Worm (Caenorhabditis elegans) whole organism, L2 larva: ENCODE data around the gene F54F12.1.

Source experiments
- ceh-82 ChIP-seq: fragments of 150-350 bp; optimal IDR thresholded peaks from 2 replicates; lab custom pipeline; 2014; ENCODE audit warnings: missing biosample characterization, missing genetic modification characterization
- ztf-1 ChIP-seq: fragments of 200-800 bp; sonication (Bioruptor generic); conservative IDR thresholded peaks from 2 replicates; pipeline ENCODE4 v1.3.6; 2022; ENCODE audit warnings: missing genetic modification characterization, missing compliant biosample characterization

DNA sequence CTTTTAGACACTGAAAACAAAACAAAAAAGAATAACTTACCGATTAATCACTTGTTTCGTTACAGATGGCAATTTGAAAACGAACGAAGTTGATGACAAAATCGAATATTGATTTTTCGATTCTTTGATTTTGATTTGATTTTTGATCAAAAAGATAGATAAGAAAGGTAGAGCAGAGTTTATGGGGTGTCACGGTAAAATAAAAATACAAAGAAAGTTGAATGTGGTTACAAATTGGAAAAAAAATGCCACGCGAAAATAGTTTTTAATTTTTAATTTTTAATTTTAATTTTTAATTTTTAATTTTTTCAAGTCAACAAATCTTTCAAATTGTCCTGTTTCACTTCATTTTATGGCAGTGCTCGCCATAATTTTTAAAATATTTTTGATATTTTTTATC is at the start of gene F54F12.1:
- TF ChIP-seq ceh-82 (tag; lab: Kevin White, UChicago): no peak
- TF ChIP-seq ztf-1 (GFP tag; lab: Robert Waterston, UW): no peak
